Fruit fly (Drosophila melanogaster) whole organism: ENCODE results near the gene Pgam5.

ENCODE experiments used
- CG8478 ChIP-seq: fragments of >200 bp; optimal IDR thresholded peaks from 2 replicates; lab custom pipeline; 2018; ENCODE audit warnings: inconsistent platforms
- Dll ChIP-seq: fragments of >200 bp; optimal IDR thresholded peaks from 2 replicates; lab custom pipeline; 2017
- pan ChIP-seq: fragments of >200 bp; optimal IDR thresholded peaks from 2 replicates; lab custom pipeline; 2017
- psq ChIP-seq: fragments of >200 bp; optimal IDR thresholded peaks from 2 replicates; lab custom pipeline; 2017
- usp ChIP-seq: fragments of >200 bp; optimal IDR thresholded peaks from 2 replicates; lab custom pipeline; 2017; ENCODE audit warnings: missing biosample characterization, missing genetic modification characterization, mixed read lengths

DNA sequence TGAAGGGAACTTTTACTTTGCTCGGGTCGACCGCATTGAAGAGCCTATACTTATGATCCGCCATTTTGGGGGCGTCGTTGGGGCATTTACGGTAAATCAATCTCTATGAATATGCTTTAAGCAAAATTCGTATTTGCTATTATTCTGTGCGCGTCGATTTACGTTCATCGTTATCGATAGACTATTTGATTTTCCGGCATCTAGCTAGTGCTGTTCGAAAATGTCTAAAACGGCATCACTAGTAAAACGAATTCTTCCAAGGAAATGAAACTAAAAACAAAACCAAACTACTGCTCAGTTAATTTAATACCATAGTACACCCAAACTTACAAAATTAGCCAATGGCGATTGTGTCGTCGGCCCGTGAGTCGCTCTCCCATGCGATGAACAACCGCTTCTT is 7.7 kb downstream of the Pgam5 start, which contains the start of the genes Gcna and MED18:
- no peak for TF ChIP-seq Dll (lab: Kevin White, UChicago)
- TF ChIP-seq psq (lab: Kevin White, UChicago) = no peak
- no peak for TF ChIP-seq pan
- TF ChIP-seq usp (GFP tag; lab: Kevin White, UChicago) = no peak
- TF ChIP-seq CG8478 (lab: Kevin White, UChicago) = no peak
